Worm (Caenorhabditis elegans) whole organism, midembryonic: ENCODE results near the gene F11C1.1.
A peak's percentile ranks its signal among the peaks of the same experiment; 100 is the strongest.

Experiments
- T22C8.4 ChIP-seq: fragments of 200-800 bp; sonication (Bioruptor generic); IDR thresholded peaks from 2 replicates; pipeline ENCODE4 v1.3.6; 2022; ENCODE audit warnings: missing genetic modification characterization, missing compliant biosample characterization
- cog-1 ChIP-seq: sonication (generic microtip); optimal IDR thresholded peaks from 2 replicates; lab custom pipeline; 2016; ENCODE audit warnings: missing genetic modification characterization, missing compliant biosample characterization
- flt-1 ChIP-seq: fragments of 200-800 bp; sonication (Bioruptor generic); IDR thresholded peaks from 2 replicates; pipeline ENCODE4 v1.3.6; 2022; ENCODE audit warnings: missing genetic modification characterization, missing compliant biosample characterization
- klf-2 ChIP-seq: fragments of 200-800 bp; sonication (Bioruptor generic); conservative IDR thresholded peaks from 2 replicates; pipeline ENCODE4 v1.3.6; 2022; ENCODE audit warnings: missing genetic modification reagents, missing genetic modification characterization, missing compliant biosample characterization
- med-1 ChIP-seq: sonication (generic microtip); optimal IDR thresholded peaks from 2 replicates; lab custom pipeline; 2017; ENCODE audit warnings: missing genetic modification characterization, mild to moderate bottlenecking, missing compliant biosample characterization, antibody characterized with exemption, missing genetic modification reagents; ENCODE audit not compliant: insufficient read depth
- ref-1 ChIP-seq: fragments of 200-800 bp; sonication (Bioruptor generic); conservative IDR thresholded peaks from 2 replicates; pipeline ENCODE4 v1.3.6; 2022; ENCODE audit warnings: missing genetic modification reagents, missing genetic modification characterization, missing compliant biosample characterization
- tab-1 ChIP-seq: fragments of 200-800 bp; sonication (Bioruptor generic); IDR thresholded peaks from 2 replicates; pipeline ENCODE4 v1.3.6; 2022; ENCODE audit warnings: missing genetic modification characterization, missing compliant biosample characterization
- ztf-23 ChIP-seq: fragments of 200-800 bp; sonication (Bioruptor generic); IDR thresholded peaks from 2 replicates; pipeline ENCODE4 v1.3.6; 2022; ENCODE audit warnings: missing genetic modification reagents, missing genetic modification characterization, missing compliant biosample characterization
- ztf-29 ChIP-seq: fragments of 200-800 bp; sonication (Bioruptor generic); IDR thresholded peaks from 2 replicates; pipeline ENCODE4 v1.3.6; 2022; ENCODE audit warnings: missing genetic modification reagents, missing genetic modification characterization, missing compliant biosample characterization

The F11C1.1 gene

ce11 chrX:12975595-12976089, 14.7 kb downstream of the F11C1.1 start, which contains the start of gene ppk-3:
Gene ppk-3, minus strand, starts transcription at chrX:12975645.
- TF ChIP-seq cog-1 (tag; lab: Kevin White, UChicago) (peak; percentile 33), klf-2 (GFP tag; lab: Robert Waterston, UW) (no peak)

ce11 chrX:12965163-12965562, 25.2 kb downstream of the F11C1.1 start, which contains the start of gene frpr-2:
Gene frpr-2, plus strand, starts transcription at chrX:12965463.
- TF ChIP-seq flt-1 (GFP tag; lab: Robert Waterston, UW) (no peak), ztf-29 (GFP tag; lab: Robert Waterston, UW) (no peak), tab-1 (no peak), ref-1 (GFP tag; lab: Robert Waterston, UW) (no peak), cog-1 (tag; lab: Kevin White, UChicago) (no peak), med-1 (GFP tag; lab: Kevin White, UChicago) (no peak), klf-2 (GFP tag; lab: Robert Waterston, UW) (no peak), ztf-23 (GFP tag; lab: Robert Waterston, UW) (no peak), T22C8.4 (no peak)

- no peak for TF ChIP-seq klf-2 (GFP tag; lab: Robert Waterston, UW)
- TF ChIP-seq med-1 (GFP tag; lab: Kevin White, UChicago): no peak
- TF ChIP-seq cog-1 (tag; lab: Kevin White, UChicago): no peak
- no peak for TF ChIP-seq T22C8.4
- TF ChIP-seq ztf-23 (GFP tag; lab: Robert Waterston, UW): no peak
- TF ChIP-seq tab-1: no peak
- no peak for TF ChIP-seq ztf-29 (GFP tag; lab: Robert Waterston, UW)
- TF ChIP-seq flt-1 (GFP tag; lab: Robert Waterston, UW): no peak
- TF ChIP-seq ref-1 (GFP tag; lab: Robert Waterston, UW): no peak
These were observed 31.5 kb downstream of the F11C1.1 start for ce11 chrX:12958897-12959296.

- TF ChIP-seq flt-1 (GFP tag; lab: Robert Waterston, UW): no peak
- TF ChIP-seq tab-1: no peak
- no peak for TF ChIP-seq ztf-29 (GFP tag; lab: Robert Waterston, UW)
- no peak for TF ChIP-seq klf-2 (GFP tag; lab: Robert Waterston, UW)
- TF ChIP-seq ref-1 (GFP tag; lab: Robert Waterston, UW): no peak
- no peak for TF ChIP-seq med-1 (GFP tag; lab: Kevin White, UChicago)
- TF ChIP-seq T22C8.4: no peak
- TF ChIP-seq ztf-23 (GFP tag; lab: Robert Waterston, UW): no peak
- TF ChIP-seq cog-1 (tag; lab: Kevin White, UChicago): no peak
These were observed 39.2 kb downstream of the F11C1.1 start for ce11 chrX:12951175-12951574.

ce11 chrX:12946533-12946932, 43.8 kb downstream of the F11C1.1 start, which contains the start of gene C05E7.3:
Gene C05E7.3, minus strand, starts transcription at chrX:12946633.
- TF ChIP-seq ztf-23 (GFP tag; lab: Robert Waterston, UW): no peak
- no peak for TF ChIP-seq cog-1 (tag; lab: Kevin White, UChicago)
- TF ChIP-seq flt-1 (GFP tag; lab: Robert Waterston, UW): no peak
- no peak for TF ChIP-seq T22C8.4
- no peak for TF ChIP-seq tab-1
- no peak for TF ChIP-seq ref-1 (GFP tag; lab: Robert Waterston, UW)

DNA sequence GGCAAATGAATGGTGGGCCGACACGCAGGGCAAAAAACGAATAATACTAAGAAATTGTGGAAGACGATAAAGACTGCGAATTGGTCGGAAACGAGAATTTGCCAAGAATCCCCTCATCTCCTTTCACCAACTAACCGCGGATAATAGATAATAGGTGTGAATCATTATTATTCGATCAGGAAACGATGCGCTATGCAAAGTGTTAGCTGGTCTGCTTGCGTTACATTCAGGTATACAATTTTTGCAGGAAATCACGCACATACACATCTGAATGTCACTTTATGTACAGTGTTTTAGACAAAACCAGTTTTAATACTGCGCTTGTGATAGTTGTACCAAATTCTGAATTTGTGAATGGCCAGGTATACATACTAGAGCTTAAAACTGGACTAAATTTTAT, 45.7 kb downstream of the F11C1.1 start:
- TF ChIP-seq klf-2 (GFP tag; lab: Robert Waterston, UW): no peak
- no peak for TF ChIP-seq ztf-23 (GFP tag; lab: Robert Waterston, UW)
- no peak for TF ChIP-seq ztf-29 (GFP tag; lab: Robert Waterston, UW)
- no peak for TF ChIP-seq cog-1 (tag; lab: Kevin White, UChicago)

DNA sequence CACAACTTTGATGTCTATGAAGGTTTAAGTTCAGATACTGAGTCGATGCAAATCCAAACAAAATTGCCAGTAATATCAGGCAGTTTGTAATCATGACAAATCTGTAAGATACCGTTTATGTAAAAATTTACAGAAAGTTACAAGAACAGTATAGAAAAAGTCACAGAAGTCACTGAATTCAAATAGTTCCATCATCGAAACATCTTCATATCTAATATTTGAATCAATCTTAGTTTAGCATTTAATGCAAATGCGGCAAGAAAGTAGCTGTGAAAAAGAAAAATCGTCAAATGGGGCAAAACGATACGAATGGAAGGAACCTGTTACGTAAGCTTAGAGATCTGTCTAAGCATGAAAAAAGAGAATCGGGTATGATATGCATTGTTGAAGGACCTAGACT, 47.2 kb downstream of the F11C1.1 start, which contains the start of gene gmap-2:
Gene gmap-2, minus strand, starts transcription at position 101 of the 400 bp plus-strand sequence.
- no peak for TF ChIP-seq ztf-23 (GFP tag; lab: Robert Waterston, UW)
- no peak for TF ChIP-seq tab-1
- no peak for TF ChIP-seq ztf-29 (GFP tag; lab: Robert Waterston, UW)
- no peak for TF ChIP-seq T22C8.4
- no peak for TF ChIP-seq ref-1 (GFP tag; lab: Robert Waterston, UW)
- no peak for TF ChIP-seq med-1 (GFP tag; lab: Kevin White, UChicago)
- no peak for TF ChIP-seq flt-1 (GFP tag; lab: Robert Waterston, UW)
- no peak for TF ChIP-seq cog-1 (tag; lab: Kevin White, UChicago)
- no peak for TF ChIP-seq klf-2 (GFP tag; lab: Robert Waterston, UW)

- TF ChIP-seq ref-1 (GFP tag; lab: Robert Waterston, UW): no peak
- TF ChIP-seq ztf-23 (GFP tag; lab: Robert Waterston, UW): no peak
- TF ChIP-seq cog-1 (tag; lab: Kevin White, UChicago): no peak
- TF ChIP-seq med-1 (GFP tag; lab: Kevin White, UChicago): no peak
- 0 out of 2 replicates have a peak, but pooled peaks have one; percentile 25 for TF ChIP-seq tab-1
- TF ChIP-seq klf-2 (GFP tag; lab: Robert Waterston, UW): no peak
- TF ChIP-seq T22C8.4: no peak
These were observed 48.1 kb downstream of the F11C1.1 start for ce11 chrX:12942296-12942695.

DNA sequence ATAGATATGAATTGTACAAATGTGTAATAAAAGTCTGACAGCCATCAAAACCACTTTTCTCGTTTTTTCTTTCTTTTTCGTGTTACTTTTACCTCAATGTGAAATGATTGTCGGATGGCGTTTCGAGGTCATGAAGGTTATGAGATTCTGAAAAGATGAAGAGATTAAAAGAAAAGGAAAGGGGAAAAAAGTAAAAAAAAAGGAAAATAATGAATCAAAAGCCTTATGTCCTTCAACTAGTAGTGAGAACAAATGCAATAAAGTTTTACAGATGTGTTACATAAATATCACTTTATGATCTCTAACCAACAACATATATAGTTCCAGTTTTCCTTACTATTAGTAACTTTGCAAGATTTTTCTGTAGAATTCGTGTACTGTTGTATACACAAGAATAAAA, 49.6 kb downstream of the F11C1.1 start, which contains the start of gene gmap-3:
Gene gmap-3, minus strand, starts transcription at position 148 of the 400 bp plus-strand sequence.
- no peak for TF ChIP-seq ztf-23 (GFP tag; lab: Robert Waterston, UW)
- no peak for TF ChIP-seq med-1 (GFP tag; lab: Kevin White, UChicago)
- TF ChIP-seq tab-1: no peak
- no peak for TF ChIP-seq klf-2 (GFP tag; lab: Robert Waterston, UW)
- no peak for TF ChIP-seq cog-1 (tag; lab: Kevin White, UChicago)
- TF ChIP-seq T22C8.4: no peak
- no peak for TF ChIP-seq ref-1 (GFP tag; lab: Robert Waterston, UW)
- no peak for TF ChIP-seq ztf-29 (GFP tag; lab: Robert Waterston, UW)
- TF ChIP-seq flt-1 (GFP tag; lab: Robert Waterston, UW): no peak

ce11 chrX:12937521-12937920, 52.9 kb downstream of the F11C1.1 start:
- TF ChIP-seq tab-1 (no peak), flt-1 (GFP tag; lab: Robert Waterston, UW) (no peak), T22C8.4 (no peak), cog-1 (tag; lab: Kevin White, UChicago) (no peak), med-1 (GFP tag; lab: Kevin White, UChicago) (no peak), ztf-23 (GFP tag; lab: Robert Waterston, UW) (no peak), ref-1 (GFP tag; lab: Robert Waterston, UW) (no peak), ztf-29 (GFP tag; lab: Robert Waterston, UW) (no peak), klf-2 (GFP tag; lab: Robert Waterston, UW) (no peak)
